Worm (Caenorhabditis elegans): ENCODE data around the gene F44E5.17.

DNA sequence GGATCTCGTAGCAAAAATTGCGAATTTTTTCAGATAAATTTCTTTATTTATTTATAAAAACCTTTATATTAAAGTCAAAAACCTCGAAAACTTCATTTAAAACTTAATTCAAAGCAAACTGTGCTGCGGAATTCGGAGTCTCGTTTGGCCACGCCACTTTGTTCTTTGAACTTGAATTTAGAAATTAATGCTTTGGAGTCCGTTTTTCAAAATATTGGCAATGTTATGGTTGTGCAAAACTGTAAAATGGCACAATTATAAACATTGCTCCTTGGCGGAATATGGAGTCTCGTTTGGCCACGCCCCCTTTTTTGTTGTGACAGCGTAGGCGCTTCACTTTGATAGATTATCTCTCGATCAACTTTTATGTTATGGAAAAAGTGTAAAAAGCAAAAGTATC lies 28.9 kb downstream of the F44E5.17 start:
- TF ChIP-seq hmbx-1 (tag; optimal IDR thresholded peaks at IDR 0.05) (no peak), ama-1 (optimal IDR thresholded peaks at IDR 0.05) (no peak), ets-7 (tag; optimal IDR thresholded peaks at IDR 0.05) (no peak), hnd-1 (tag; optimal IDR thresholded peaks at IDR 0.05) (no peak), F13C5.2 (tag; optimal IDR thresholded peaks at IDR 0.05) (no peak), tbx-37 (GFP tag; conservative IDR thresholded peaks at IDR 0.05) (no peak), flt-1 (GFP tag; IDR thresholded peaks at IDR 0.05) (no peak), hmg-4 (GFP tag; optimal IDR thresholded peaks at IDR 0.05) (no peak), aly-1 (tag; optimal IDR thresholded peaks at IDR 0.05) (no peak), ceh-13 (GFP tag; optimal IDR thresholded peaks at IDR 0.05) (no peak), B0310.2 (tag; optimal IDR thresholded peaks at IDR 0.05) (no peak)
